Worm (Caenorhabditis elegans) whole organism, young adult: ENCODE results near the gene zipt-3.

ENCODE experiments used
- F49E8.2 ChIP-seq: sonication (generic microtip); optimal IDR thresholded peaks from 3 replicates; lab custom pipeline; 2017; ENCODE audit warnings: missing genetic modification characterization, mild to moderate bottlenecking, missing compliant biosample characterization, antibody characterized with exemption, moderate library complexity; ENCODE audit not compliant: insufficient read depth
- Y79H2A.3 ChIP-seq: fragments of 200-800 bp; sonication (Bioruptor generic); conservative IDR thresholded peaks from 2 replicates; pipeline ENCODE4 v1.3.6; 2022; ENCODE audit warnings: missing genetic modification reagents, missing genetic modification characterization, missing compliant biosample characterization
- fkh-3 ChIP-seq: sonication (generic microtip); optimal IDR thresholded peaks from 2 replicates; lab custom pipeline; 2016; ENCODE audit warnings: mild to moderate bottlenecking, missing genetic modification characterization, missing compliant biosample characterization
- hmg-20 ChIP-seq: fragments of 200-800 bp; sonication (Bioruptor generic); IDR thresholded peaks from 2 replicates; pipeline ENCODE4 v1.3.6; 2022; ENCODE audit warnings: missing genetic modification reagents, missing genetic modification characterization, missing compliant biosample characterization
- pha-4 ChIP-seq: fragments of 150-350 bp; sonication (generic microtip); optimal IDR thresholded peaks from 2 replicates; lab custom pipeline; 2014; ENCODE audit warnings: missing biosample characterization, missing genetic modification reagents, missing genetic modification characterization
- sdz-38 ChIP-seq: sonication (generic microtip); optimal IDR thresholded peaks from 2 replicates; lab custom pipeline; 2016; ENCODE audit warnings: missing genotype, missing genetic modification characterization, missing compliant biosample characterization
- tbp1 ChIP-seq: fragments of 200-800 bp; sonication (Bioruptor generic); optimal IDR thresholded peaks from 2 replicates; lab custom pipeline; 2018; ENCODE audit warnings: mild to moderate bottlenecking, missing genetic modification characterization, missing compliant biosample characterization
- unc-62 ChIP-seq: fragments of 150-350 bp; optimal IDR thresholded peaks from 2 replicates; lab custom pipeline; 2014; ENCODE audit warnings: missing biosample characterization, missing genetic modification reagents, missing genetic modification characterization
- ztf-28 ChIP-seq: fragments of 200-800 bp; sonication (Bioruptor generic); IDR thresholded peaks from 2 replicates; pipeline ENCODE4 v1.3.6; 2022; ENCODE audit warnings: missing genetic modification reagents, missing genetic modification characterization, missing compliant biosample characterization

DNA sequence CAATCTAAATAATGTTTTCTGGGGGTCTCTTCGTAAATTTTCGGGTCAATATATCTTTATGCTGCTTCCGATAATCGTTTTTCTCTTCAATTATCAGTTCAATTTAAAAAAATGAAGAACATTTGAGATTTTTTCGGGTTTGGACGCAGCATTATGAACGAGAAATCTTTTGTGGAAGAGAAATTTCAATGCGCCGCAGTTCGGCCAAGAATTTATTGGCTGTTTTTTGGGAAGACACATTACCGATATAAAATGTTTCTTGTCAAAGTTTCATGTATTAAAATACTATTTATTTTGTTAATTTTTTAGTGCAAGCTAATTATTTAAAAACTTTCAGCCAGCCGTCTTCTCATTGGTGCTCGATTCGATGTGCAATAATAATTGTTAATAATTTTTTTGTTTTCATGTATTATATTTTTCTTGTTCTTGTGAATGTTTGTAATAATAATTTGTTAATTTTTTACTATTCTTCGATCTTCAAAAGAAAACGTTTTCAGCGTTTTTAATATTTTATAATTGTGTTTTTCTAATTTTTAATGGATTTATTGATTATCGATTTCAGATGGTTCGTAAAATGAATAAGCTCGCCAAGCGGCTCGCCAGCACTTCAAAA is 2.1 kb upstream of the zipt-3 start, which contains the start of the genes C18A3.10 and C18A3.3:
- TF ChIP-seq fkh-3 (tag; lab: Kevin White, UChicago), result no peak
- no peak for TF ChIP-seq ztf-28
- no peak for TF ChIP-seq hmg-20
- no peak for TF ChIP-seq F49E8.2 (tag; lab: Kevin White, UChicago)
- TF ChIP-seq sdz-38, result no peak
- TF ChIP-seq Y79H2A.3 (GFP tag; lab: Robert Waterston, UW), result no peak
- TF ChIP-seq tbp1 (GFP tag; lab: Kevin White, UChicago), result no peak
- TF ChIP-seq unc-62 (GFP tag; lab: Kevin White, UChicago), result no peak
- no peak for TF ChIP-seq pha-4 (tag; lab: Kevin White, UChicago)
